Worm (Caenorhabditis elegans) whole organism, L3 larva: Measurements from ENCODE around the gene egl-36.

Source experiments
- ZK546.5 ChIP-seq: sonication (generic microtip); optimal IDR thresholded peaks from 2 replicates; lab custom pipeline; 2017; ENCODE audit warnings: missing biosample characterization, missing genetic modification characterization
- daf-12 ChIP-seq: fragments of 150-350 bp; optimal IDR thresholded peaks from 2 replicates; lab custom pipeline; 2014; ENCODE audit warnings: missing biosample characterization, missing genetic modification reagents, missing genetic modification characterization
- elt-3 ChIP-seq, 3 experiments: fragments of 150-350 bp in 1 of 3; sonication (generic microtip) in 2 of 3; optimal IDR thresholded peaks; 2 replicates in 2 of 3; 4 replicates in 1 of 3; lab custom pipeline; 2014 to 2017; ENCODE audit warnings: missing biosample characterization in 3 of 3, missing genetic modification characterization in 3 of 3
- fkh-2 ChIP-seq: fragments of 150-350 bp; optimal IDR thresholded peaks from 2 replicates; lab custom pipeline; 2014; ENCODE audit warnings: missing biosample characterization, missing genetic modification reagents, missing genetic modification characterization
- mdl-1 ChIP-seq: fragments of 150-350 bp; optimal IDR thresholded peaks from 2 replicates; lab custom pipeline; 2014; ENCODE audit warnings: missing biosample characterization, missing genetic modification characterization
- nfya-1 ChIP-seq: sonication (generic microtip); optimal IDR thresholded peaks from 2 replicates; lab custom pipeline; 2017; ENCODE audit warnings: missing genetic modification characterization, mild to moderate bottlenecking, missing compliant biosample characterization, antibody characterized with exemption, moderate library complexity; ENCODE audit not compliant: insufficient read depth
- nhr-76 ChIP-seq: fragments of 150-350 bp; sonication (generic microtip); optimal IDR thresholded peaks from 5 replicates; lab custom pipeline; 2014; ENCODE audit warnings: missing biosample characterization, missing genetic modification characterization
- nhr-77 ChIP-seq: fragments of 150-350 bp; optimal IDR thresholded peaks from 2 replicates; lab custom pipeline; 2014; ENCODE audit warnings: missing biosample characterization, missing genetic modification characterization
- unc-39 ChIP-seq: sonication (generic microtip); optimal IDR thresholded peaks from 4 replicates; lab custom pipeline; 2017; ENCODE audit warnings: missing biosample characterization, missing genetic modification characterization

DNA sequence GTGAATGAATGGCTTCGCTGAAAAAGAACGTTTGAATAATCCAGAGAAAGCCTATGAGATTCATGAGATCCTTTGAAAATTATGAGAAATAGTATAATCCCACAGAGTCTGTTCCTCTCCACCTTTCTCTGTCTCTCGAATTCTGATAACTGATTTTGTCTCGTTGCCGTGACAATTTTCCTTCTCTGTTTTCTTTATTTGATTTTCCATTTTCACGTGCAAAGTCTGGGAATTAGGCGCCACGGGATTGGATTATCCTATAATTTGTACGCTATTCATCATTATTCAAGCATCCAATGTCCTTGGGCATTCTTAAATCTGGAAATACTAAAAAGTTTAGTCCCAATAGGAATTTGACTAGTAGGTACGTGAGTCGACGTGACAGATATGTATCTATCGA lies 24.3 kb downstream of the egl-36 start:
- TF ChIP-seq ZK546.5 (no peak), fkh-2 (tag; lab: Kevin White, UChicago) (no peak), elt-3 (tag; optimal IDR thresholded peaks at IDR 0.05; lab: Kevin White, UChicago) (no peak), nhr-77 (no peak), daf-12 (tag; lab: Kevin White, UChicago) (no peak), mdl-1 (tag; lab: Kevin White, UChicago) (no peak), unc-39 (tag; lab: Kevin White, UChicago) (no peak), nfya-1 (tag; lab: Kevin White, UChicago) (no peak), nhr-76 (tag; lab: Kevin White, UChicago) (no peak)
